Fruit fly (Drosophila melanogaster) S2 (cell line): ENCODE results near the gene CG32264.

Source experiments
- CG8478 ChIP-seq: fragments of >200 bp; optimal IDR thresholded peaks from 2 replicates; lab custom pipeline; 2018
- CTCF ChIP-seq, 2 experiments: fragments of >200 bp; optimal IDR thresholded peaks; 2 replicates each; lab custom pipeline; 2018

CG32264 gene

dm6 chr3L:3672490-3673107 lies 133.7 kb downstream of the CG32264 start:
- no peak for TF ChIP-seq CTCF (optimal IDR thresholded peaks at IDR 0.05; lab: Kevin White, UChicago)
- no peak for TF ChIP-seq CG8478 (lab: Kevin White, UChicago)

dm6 chr3L:3667594-3667993 lies 138.7 kb downstream of the CG32264 start:
- no peak for TF ChIP-seq CTCF (optimal IDR thresholded peaks at IDR 0.05; lab: Kevin White, UChicago)
- no peak for TF ChIP-seq CG8478 (lab: Kevin White, UChicago)

dm6 chr3L:3665288-3666210 lies 140.7 kb downstream of the CG32264 start:
- TF ChIP-seq CG8478 (lab: Kevin White, UChicago) (no peak), CTCF (optimal IDR thresholded peaks at IDR 0.05; lab: Kevin White, UChicago) (no peak)
